Fruit fly (Drosophila melanogaster): Measurements from ENCODE around the gene mAcon2.

mAcon2 gene

dm6 chr3R:11172460-11173168, 35.6 kb downstream of the mAcon2 start, which contains the start of gene Ugt35A1:
Ugt35A1 (minus strand) TSS chr3R:11172664.
- no peak for TF ChIP-seq CG8159 (tag; optimal IDR thresholded peaks at IDR 0.05)
- no peak for TF ChIP-seq CG4496 (GFP tag; IDR thresholded peaks at IDR 0.05)
- TF ChIP-seq gl (tag; optimal IDR thresholded peaks at IDR 0.05): no peak
- no peak for TF ChIP-seq CG10348 (GFP tag; IDR thresholded peaks at IDR 0.05)
- TF ChIP-seq CG15710 (tag; optimal IDR thresholded peaks at IDR 0.05): no peak
- no peak for TF ChIP-seq CG14655 (GFP tag; optimal IDR thresholded peaks at IDR 0.05)

- TF ChIP-seq fd96Ca (GFP tag; IDR thresholded peaks at IDR 0.05): no peak
- TF ChIP-seq CG10348 (GFP tag; IDR thresholded peaks at IDR 0.05): no peak
- TF ChIP-seq CG9948 (tag; optimal IDR thresholded peaks at IDR 0.05): no peak
- no peak for TF ChIP-seq CG4496 (GFP tag; IDR thresholded peaks at IDR 0.05)
- no peak for TF ChIP-seq CG13204 (GFP tag; optimal IDR thresholded peaks at IDR 0.05)
- no peak for TF ChIP-seq CG15710 (tag; optimal IDR thresholded peaks at IDR 0.05)
- no peak for TF ChIP-seq CG8159 (tag; optimal IDR thresholded peaks at IDR 0.05)
- no peak for TF ChIP-seq CG34367 (tag; optimal IDR thresholded peaks at IDR 0.05)
- TF ChIP-seq CG32121 (GFP tag; IDR thresholded peaks at IDR 0.05): no peak
- no peak for TF ChIP-seq EcR (GFP tag; optimal IDR thresholded peaks at IDR 0.05)
- no peak for TF ChIP-seq CG8301 (tag; optimal IDR thresholded peaks at IDR 0.05)
- TF ChIP-seq CG17806 (tag; optimal IDR thresholded peaks at IDR 0.05): no peak
These were observed 36.2 kb downstream of the mAcon2 start for dm6 chr3R:11173169-11173506.

dm6 chr3R:11175308-11175707, 38.3 kb downstream of the mAcon2 start, which contains the start of the genes Ugt304A1 and Ugt303A1:
Ugt304A1 (minus strand) TSS chr3R:11175408.
Ugt303A1 (plus strand) TSS chr3R:11175529.
- TF ChIP-seq CG8159 (tag; optimal IDR thresholded peaks at IDR 0.05) (no peak), CG9948 (tag; optimal IDR thresholded peaks at IDR 0.05) (no peak), Ets98B (GFP tag; IDR thresholded peaks at IDR 0.05) (no peak), CG17806 (tag; optimal IDR thresholded peaks at IDR 0.05) (no peak), CG12605 (GFP tag; IDR thresholded peaks at IDR 0.05) (no peak), CG4496 (GFP tag; IDR thresholded peaks at IDR 0.05) (no peak), EcR (GFP tag; optimal IDR thresholded peaks at IDR 0.05) (no peak), CG8301 (tag; optimal IDR thresholded peaks at IDR 0.05) (no peak), CG32121 (GFP tag; IDR thresholded peaks at IDR 0.05) (no peak), fd96Ca (GFP tag; IDR thresholded peaks at IDR 0.05) (no peak), D1 (tag; optimal IDR thresholded peaks at IDR 0.05) (no peak)

- TF ChIP-seq CG32121 (GFP tag; IDR thresholded peaks at IDR 0.05): no peak
- no peak for TF ChIP-seq fd96Ca (GFP tag; IDR thresholded peaks at IDR 0.05)
- TF ChIP-seq CG15710 (tag; optimal IDR thresholded peaks at IDR 0.05): no peak
- TF ChIP-seq Pif1B (GFP tag; optimal IDR thresholded peaks at IDR 0.05): no peak
- no peak for TF ChIP-seq CG14655 (GFP tag; optimal IDR thresholded peaks at IDR 0.05)
- TF ChIP-seq CG4496 (GFP tag; IDR thresholded peaks at IDR 0.05): no peak
- TF ChIP-seq rn (GFP tag; IDR thresholded peaks at IDR 0.05): no peak
- TF ChIP-seq CG10348 (GFP tag; IDR thresholded peaks at IDR 0.05): no peak
- no peak for TF ChIP-seq CG13204 (GFP tag; optimal IDR thresholded peaks at IDR 0.05)
- TF ChIP-seq CG17806 (tag; optimal IDR thresholded peaks at IDR 0.05): no peak
- TF ChIP-seq Snoo (tag; optimal IDR thresholded peaks at IDR 0.05): no peak
- no peak for TF ChIP-seq Ets98B (GFP tag; IDR thresholded peaks at IDR 0.05)
- no peak for TF ChIP-seq CG12605 (GFP tag; IDR thresholded peaks at IDR 0.05)
- no peak for TF ChIP-seq CG8159 (tag; optimal IDR thresholded peaks at IDR 0.05)
- no peak for TF ChIP-seq CG34367 (tag; optimal IDR thresholded peaks at IDR 0.05)
These were observed 38.8 kb downstream of the mAcon2 start for dm6 chr3R:11175777-11176176.

- TF ChIP-seq CG13204 (GFP tag; optimal IDR thresholded peaks at IDR 0.05) (no peak), CG15710 (tag; optimal IDR thresholded peaks at IDR 0.05) (no peak), CG17806 (tag; optimal IDR thresholded peaks at IDR 0.05) (no peak), Pif1B (GFP tag; optimal IDR thresholded peaks at IDR 0.05) (no peak), CG32121 (GFP tag; IDR thresholded peaks at IDR 0.05) (no peak), EcR (GFP tag; optimal IDR thresholded peaks at IDR 0.05) (no peak), D1 (tag; optimal IDR thresholded peaks at IDR 0.05) (no peak), gl (tag; optimal IDR thresholded peaks at IDR 0.05) (no peak), CG34367 (tag; optimal IDR thresholded peaks at IDR 0.05) (no peak), Snoo (tag; optimal IDR thresholded peaks at IDR 0.05) (no peak)
These were observed 40.6 kb downstream of the mAcon2 start for dm6 chr3R:11177579-11177978.

- no peak for TF ChIP-seq CG9948 (tag; optimal IDR thresholded peaks at IDR 0.05)
- TF ChIP-seq CG15710 (tag; optimal IDR thresholded peaks at IDR 0.05): no peak
- TF ChIP-seq CG8301 (tag; optimal IDR thresholded peaks at IDR 0.05): no peak
- no peak for TF ChIP-seq gl (tag; optimal IDR thresholded peaks at IDR 0.05)
- TF ChIP-seq CG4496 (GFP tag; IDR thresholded peaks at IDR 0.05): no peak
- TF ChIP-seq CG32121 (GFP tag; IDR thresholded peaks at IDR 0.05): no peak
These were observed 41.3 kb downstream of the mAcon2 start for dm6 chr3R:11178300-11178699.

Data from whole organism, pupa.